Worm (Caenorhabditis elegans): ENCODE measurements around the gene prdx-3.

DNA sequence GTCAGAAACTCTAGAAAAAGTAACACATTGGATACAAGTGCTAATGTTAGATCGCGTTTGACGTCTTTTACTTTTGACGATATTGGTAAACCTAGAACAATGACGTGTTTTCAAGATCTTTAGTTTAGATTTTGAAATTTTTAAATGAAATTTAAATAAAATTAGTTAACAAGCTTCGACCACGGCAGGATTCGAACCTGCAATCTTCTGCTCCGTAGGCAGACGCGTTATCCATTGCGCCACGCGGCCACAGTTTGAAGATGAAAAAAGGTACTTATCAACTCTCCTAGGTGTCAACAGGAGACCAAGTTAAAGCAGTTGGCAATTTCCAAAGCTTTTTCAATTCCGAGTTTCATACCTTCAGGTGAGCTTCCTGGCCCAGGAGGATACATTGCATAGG is 42.1 kb downstream of the prdx-3 start:
- no peak for TF ChIP-seq ama-1 (optimal IDR thresholded peaks at IDR 0.05)
- no peak for TF ChIP-seq F13C5.2 (tag; optimal IDR thresholded peaks at IDR 0.05)
- TF ChIP-seq flt-1 (GFP tag; IDR thresholded peaks at IDR 0.05), result no peak
- no peak for TF ChIP-seq B0310.2 (tag; optimal IDR thresholded peaks at IDR 0.05)
- TF ChIP-seq tbx-11 (GFP tag; IDR thresholded peaks at IDR 0.05), result no peak
- TF ChIP-seq hnd-1 (tag; optimal IDR thresholded peaks at IDR 0.05), result no peak
- TF ChIP-seq ceh-36 (tag; optimal IDR thresholded peaks at IDR 0.05), result no peak
- no peak for TF ChIP-seq pes-1 (GFP tag; IDR thresholded peaks at IDR 0.05)
- no peak for TF ChIP-seq scrt-1 (GFP tag; IDR thresholded peaks at IDR 0.05)
- TF ChIP-seq aly-1 (tag; optimal IDR thresholded peaks at IDR 0.05), result no peak
- no peak for TF ChIP-seq ets-7 (tag; optimal IDR thresholded peaks at IDR 0.05)
- no peak for TF ChIP-seq hmg-4 (GFP tag; optimal IDR thresholded peaks at IDR 0.05)
- no peak for TF ChIP-seq sea-1 (GFP tag; conservative IDR thresholded peaks at IDR 0.05)

Data from whole organism, early embryonic.